Fruit fly (Drosophila melanogaster): ENCODE results near the gene Rh7.
A peak's percentile ranks its signal among the peaks of the same experiment; 100 is the strongest.

Rh7 gene

DNA sequence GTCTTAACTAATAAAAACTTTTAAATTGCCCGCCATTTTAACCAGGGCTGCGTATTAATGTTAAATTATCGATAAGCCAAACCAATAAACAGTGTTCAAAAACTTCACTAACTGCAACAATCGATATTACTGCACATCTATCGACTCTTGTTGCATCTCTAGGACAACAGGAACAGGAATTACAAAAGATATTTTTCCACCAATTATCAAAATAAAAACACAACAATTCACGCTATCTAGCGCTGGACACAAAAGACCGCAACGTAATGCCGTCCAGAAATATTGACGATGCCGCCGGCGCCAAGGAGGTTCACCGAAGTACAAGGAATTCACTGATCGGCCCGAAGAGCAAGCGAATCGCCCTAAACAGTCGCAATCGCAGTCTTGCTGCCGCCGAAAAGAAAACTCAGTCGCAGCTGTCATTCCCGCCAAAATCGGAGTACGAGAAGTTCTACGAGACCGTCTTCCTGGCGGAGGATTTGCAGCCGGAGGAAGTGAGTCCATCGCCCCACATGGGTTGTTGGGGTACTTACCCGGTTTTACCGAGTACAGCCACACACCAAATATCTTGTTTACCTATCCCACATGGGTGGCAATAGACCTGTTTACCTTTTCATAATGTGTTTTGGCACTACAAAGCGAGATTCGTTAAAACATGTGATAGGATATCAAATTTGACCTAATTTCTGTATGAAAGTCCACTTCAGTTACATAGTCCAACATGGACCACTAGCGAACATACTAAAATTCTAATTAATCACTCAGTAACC lies 59.1 kb downstream of the Rh7 start, which contains the start of gene vers (continued):
- TF ChIP-seq sob (GFP tag; IDR thresholded peaks at IDR 0.05) = peak; percentile 56
- 0 out of 2 replicates have a peak, but pooled peaks have one; percentile 10 for TF ChIP-seq ara (GFP tag; IDR thresholded peaks at IDR 0.05)
- TF ChIP-seq Doc2 (GFP tag; IDR thresholded peaks at IDR 0.05) = no peak
- TF ChIP-seq H2.0 (GFP tag; IDR thresholded peaks at IDR 0.05) = no peak
- TF ChIP-seq esg (GFP tag; conservative IDR thresholded peaks at IDR 0.05) = no peak
- TF ChIP-seq CG12659 (GFP tag; optimal IDR thresholded peaks at IDR 0.05) = peak; percentile 50
- TF ChIP-seq CTCF (GFP tag; optimal IDR thresholded peaks at IDR 0.05) = no peak
- peak; percentile 56 for TF ChIP-seq CG15514 (GFP tag; optimal IDR thresholded peaks at IDR 0.05)
- no peak for TF ChIP-seq trh (GFP tag; optimal IDR thresholded peaks at IDR 0.05)
- TF ChIP-seq jing (GFP tag; optimal IDR thresholded peaks at IDR 0.05) = no peak
- TF ChIP-seq croc (GFP tag; conservative IDR thresholded peaks at IDR 0.05) = no peak
- TF ChIP-seq fru (optimal IDR thresholded peaks at IDR 0.05) = no peak
- no peak for TF ChIP-seq CG6854 (GFP tag; optimal IDR thresholded peaks at IDR 0.05)
- peak in 1 of 2 experiments; percentile 47 for TF ChIP-seq Pdp1 (GFP tag; optimal IDR thresholded peaks at IDR 0.05)
- TF ChIP-seq CoRest (tag; optimal IDR thresholded peaks at IDR 0.05) = peak; percentile 14
- TF ChIP-seq CG4617 (GFP tag; optimal IDR thresholded peaks at IDR 0.05; ENCODE audit: borderline replicate concordance) = peak; percentile 82
- peak; percentile 38 for TF ChIP-seq CG34376 (GFP tag; optimal IDR thresholded peaks at IDR 0.05)
- TF ChIP-seq CG9817 (tag; optimal IDR thresholded peaks at IDR 0.05) = no peak
- no peak for TF ChIP-seq gcm (GFP tag; optimal IDR thresholded peaks at IDR 0.05)
- TF ChIP-seq bbx (GFP tag; IDR thresholded peaks at IDR 0.05; ENCODE audit: partially characterized antibody) = peak; percentile 95
- peak; percentile 90 for TF ChIP-seq inv (GFP tag; IDR thresholded peaks at IDR 0.05; ENCODE audit: partially characterized antibody)
- no peak for TF ChIP-seq exex (tag; optimal IDR thresholded peaks at IDR 0.05)
- no peak for TF ChIP-seq CG31365 (tag; optimal IDR thresholded peaks at IDR 0.05)
- no peak for TF ChIP-seq sr (GFP tag; IDR thresholded peaks at IDR 0.05)
- TF ChIP-seq CG12744 (GFP tag; optimal IDR thresholded peaks at IDR 0.05) = no peak
- no peak for TF ChIP-seq Mrtf (GFP tag; IDR thresholded peaks at IDR 0.05)
- no peak for TF ChIP-seq dmrt11E (tag; optimal IDR thresholded peaks at IDR 0.05)
- no peak for TF ChIP-seq Gsc (GFP tag; IDR thresholded peaks at IDR 0.05)
- TF ChIP-seq tin (GFP tag; optimal IDR thresholded peaks at IDR 0.05) = peak; percentile 23
- TF ChIP-seq gro (GFP tag; optimal IDR thresholded peaks at IDR 0.05) = peak; percentile 71
- no peak for TF ChIP-seq CG6813 (GFP tag; optimal IDR thresholded peaks at IDR 0.05)
- no peak for TF ChIP-seq CG12299 (tag; optimal IDR thresholded peaks at IDR 0.05)
- TF ChIP-seq MTF-1 (GFP tag; optimal IDR thresholded peaks at IDR 0.05; ENCODE audit: borderline replicate concordance) = no peak
- no peak for TF ChIP-seq CG3163 (GFP tag; optimal IDR thresholded peaks at IDR 0.05)
- TF ChIP-seq CG2678 (tag; optimal IDR thresholded peaks at IDR 0.05) = no peak
- peak; percentile 9 for TF ChIP-seq CG17186 (GFP tag; optimal IDR thresholded peaks at IDR 0.05)
- no peak for TF ChIP-seq CG14441 (GFP tag; IDR thresholded peaks at IDR 0.05)
- TF ChIP-seq tgo (GFP tag; IDR thresholded peaks at IDR 0.05) = no peak
- no peak for TF ChIP-seq peb (GFP tag; IDR thresholded peaks at IDR 0.05)
- no peak for TF ChIP-seq gt (GFP tag; IDR thresholded peaks at IDR 0.05)
- no peak for TF ChIP-seq tio (GFP tag; optimal IDR thresholded peaks at IDR 0.05)
- TF ChIP-seq bowl (GFP tag; IDR thresholded peaks at IDR 0.05) = no peak
- TF ChIP-seq NfI (GFP tag; optimal IDR thresholded peaks at IDR 0.05) = no peak
- peak; percentile 42 for TF ChIP-seq CG17829 (tag; optimal IDR thresholded peaks at IDR 0.05)
- TF ChIP-seq wor (GFP tag; IDR thresholded peaks at IDR 0.05) = no peak
- TF ChIP-seq tna (GFP tag; IDR thresholded peaks at IDR 0.05; ENCODE audit: partially characterized antibody) = peak; percentile 83
- no peak for TF ChIP-seq CG5245 (GFP tag; optimal IDR thresholded peaks at IDR 0.05)
- TF ChIP-seq gce (GFP tag; IDR thresholded peaks at IDR 0.05) = no peak
- TF ChIP-seq CG3407 (GFP tag; optimal IDR thresholded peaks at IDR 0.05) = no peak
- no peak for TF ChIP-seq Lim3 (GFP tag; IDR thresholded peaks at IDR 0.05)
- no peak for TF ChIP-seq ap (GFP tag; IDR thresholded peaks at IDR 0.05)

Data from whole organism, embryonic.